Fruit fly (Drosophila melanogaster) whole organism, pupa: Measurements from ENCODE around the gene mad2.
A peak's percentile ranks its signal among the peaks of the same experiment; 100 is the strongest.

Experiments used
- CG12605 ChIP-seq: fragments of 200-800 bp; sonication (Bioruptor generic); IDR thresholded peaks from 2 replicates; pipeline ENCODE4 v1.3.6; 2022; ENCODE audit warnings: missing biosample characterization, missing genetic modification characterization
- CG15710 ChIP-seq: fragments of 200-800 bp; sonication (Bioruptor generic); optimal IDR thresholded peaks from 2 replicates; lab custom pipeline; 2018; ENCODE audit warnings: missing biosample characterization, mild to moderate bottlenecking, missing genetic modification characterization, moderate library complexity
- CG4496 ChIP-seq: fragments of 200-800 bp; sonication (Bioruptor generic); IDR thresholded peaks from 3 replicates; pipeline ENCODE4 v1.3.6; 2022; ENCODE audit warnings: missing biosample characterization, missing genetic modification characterization
- CG8159 ChIP-seq: fragments of 200-800 bp; sonication (Bioruptor generic); optimal IDR thresholded peaks from 3 replicates; lab custom pipeline; 2018; ENCODE audit warnings: missing biosample characterization, mild to moderate bottlenecking, missing genetic modification characterization, moderate library complexity
- CG8301 ChIP-seq: fragments of 200-800 bp; sonication (Bioruptor generic); optimal IDR thresholded peaks from 2 replicates; lab custom pipeline; 2018; ENCODE audit warnings: missing biosample characterization, mild to moderate bottlenecking, missing genetic modification characterization
- D1 ChIP-seq: fragments of 200-800 bp; sonication (Bioruptor generic); optimal IDR thresholded peaks from 2 replicates; lab custom pipeline; 2018; ENCODE audit warnings: missing biosample characterization, mild to moderate bottlenecking, missing genetic modification characterization, moderate library complexity
- EcR ChIP-seq: fragments of 200-800 bp; sonication (Bioruptor generic); optimal IDR thresholded peaks from 3 replicates; lab custom pipeline; 2019; ENCODE audit warnings: missing biosample characterization, missing genetic modification characterization, mild to moderate bottlenecking, moderate library complexity, missing genetic modification reagents
- Pif1B ChIP-seq: fragments of 200-800 bp; sonication (Bioruptor generic); optimal IDR thresholded peaks from 3 replicates; lab custom pipeline; 2016; ENCODE audit warnings: missing biosample characterization, missing genetic modification characterization

dm6 chr3L:5807370-5808100 is 5.4 kb downstream of the mad2 start:
- TF ChIP-seq CG8159 (tag; lab: Kevin White, UChicago): no peak
- TF ChIP-seq CG8301: peak; percentile 23
- TF ChIP-seq Pif1B (GFP tag; lab: Kevin White, UChicago): peak; percentile 14
- TF ChIP-seq CG4496: peak; percentile 75; the same call in 2 of the 3 replicates
- TF ChIP-seq CG12605 (GFP tag; lab: Robert Waterston, UW): no peak
- peak; percentile 37 for TF ChIP-seq EcR (GFP tag; lab: Kevin White, UChicago)
- peak; percentile 4 for TF ChIP-seq CG15710 (tag; lab: Kevin White, UChicago)
- TF ChIP-seq D1 (tag; lab: Kevin White, UChicago): no peak
